Fruit fly (Drosophila melanogaster) whole organism, wandering third instar larva: Measurements from ENCODE around the gene Zip89B.

Experiments
- Abd-B ChIP-seq: fragments of >200 bp; optimal IDR thresholded peaks from 2 replicates; lab custom pipeline; 2017; ENCODE audit warnings: missing biosample characterization, missing genetic modification characterization
- CG32264 ChIP-seq: fragments of 200-800 bp; sonication (Bioruptor generic); optimal IDR thresholded peaks from 2 replicates; lab custom pipeline; 2016; ENCODE audit warnings: missing biosample characterization, missing genetic modification characterization
- CG9705 ChIP-seq: fragments of 200-800 bp; sonication (Bioruptor generic); optimal IDR thresholded peaks from 2 replicates; lab custom pipeline; 2018; ENCODE audit warnings: missing biosample characterization, mild to moderate bottlenecking, missing genetic modification characterization
- CrebA ChIP-seq: fragments of 200-800 bp; sonication (Bioruptor generic); optimal IDR thresholded peaks from 2 replicates; lab custom pipeline; 2016; ENCODE audit warnings: missing biosample characterization, mild to moderate bottlenecking, missing genetic modification characterization, borderline replicate concordance
- Dfd ChIP-seq: fragments of >200 bp; optimal IDR thresholded peaks from 2 replicates; lab custom pipeline; 2017; ENCODE audit warnings: missing biosample characterization, missing genetic modification characterization
- Dif ChIP-seq: fragments of 200-275, 200-300 bp; sonication (Bioruptor generic); optimal IDR thresholded peaks from 2 replicates; lab custom pipeline; 2018; ENCODE audit warnings: missing biosample characterization, missing genetic modification characterization; ENCODE audit not compliant: partially characterized antibody
- GATAd ChIP-seq: sonication (Bioruptor generic); optimal IDR thresholded peaks from 2 replicates; lab custom pipeline; 2016; ENCODE audit warnings: missing biosample characterization, missing genetic modification characterization
- Hr78 ChIP-seq: fragments of >200 bp; optimal IDR thresholded peaks from 2 replicates; lab custom pipeline; 2017; ENCODE audit warnings: missing biosample characterization, missing genetic modification characterization
- Hr83 ChIP-seq: fragments of 200-300 bp; sonication (Bioruptor generic); optimal IDR thresholded peaks from 2 replicates; lab custom pipeline; 2016; ENCODE audit warnings: missing biosample characterization, mild to moderate bottlenecking, missing genetic modification characterization, moderate library complexity; ENCODE audit not compliant: poor library complexity, severe bottlenecking
- Mio ChIP-seq: sonication (Bioruptor generic); optimal IDR thresholded peaks from 2 replicates; lab custom pipeline; 2016; ENCODE audit warnings: missing biosample characterization, missing genetic modification characterization
- Myc ChIP-seq: fragments of >200 bp; optimal IDR thresholded peaks from 2 replicates; lab custom pipeline; 2017
- N ChIP-seq: fragments of >200 bp; optimal IDR thresholded peaks from 2 replicates; lab custom pipeline; 2018; ENCODE audit warnings: missing biosample characterization, missing external identifiers, missing genetic modification characterization
- Rel ChIP-seq, 2 experiments: fragments of 200-800 bp; sonication (Bioruptor generic) in 1 of 2; optimal IDR thresholded peaks; 2 replicates in 1 of 2; 3 replicates in 1 of 2; lab custom pipeline; 2016 to 2019; ENCODE audit warnings: mild to moderate bottlenecking in 2 of 2, missing biosample characterization in 2 of 2, missing genetic modification characterization in 2 of 2, moderate library complexity in 1 of 2
- Sp1 ChIP-seq: fragments of 200-800 bp; sonication (Bioruptor generic); optimal IDR thresholded peaks from 3 replicates; lab custom pipeline; 2019; ENCODE audit warnings: missing biosample characterization, mild to moderate bottlenecking, missing genetic modification characterization, moderate library complexity
- Vsx2 ChIP-seq: fragments of 200-300, 225-300 bp; sonication (Bioruptor generic); optimal IDR thresholded peaks from 2 replicates; lab custom pipeline; 2018; ENCODE audit warnings: missing biosample characterization, missing genetic modification characterization; ENCODE audit not compliant: partially characterized antibody
- br ChIP-seq: fragments of 200-800 bp; sonication (Bioruptor generic); optimal IDR thresholded peaks from 2 replicates; lab custom pipeline; 2016; ENCODE audit warnings: missing biosample characterization, missing genetic modification characterization
- brk ChIP-seq: fragments of 200-800 bp; sonication (Bioruptor generic); optimal IDR thresholded peaks from 2 replicates; lab custom pipeline; 2016; ENCODE audit warnings: missing biosample characterization, mild to moderate bottlenecking, missing genetic modification characterization
- dl ChIP-seq, 2 experiments: fragments of 175-275, 200-275 bp in 1 of 2; fragments of 200-275 bp in 1 of 2; sonication (Bioruptor generic); optimal IDR thresholded peaks; lab custom pipeline; 2018; ENCODE audit warnings: mild to moderate bottlenecking in 2 of 2, missing biosample characterization in 2 of 2, missing genetic modification characterization in 2 of 2, moderate library complexity in 2 of 2; ENCODE audit not compliant: partially characterized antibody in 2 of 2, insufficient read depth in 1 of 2
- dmrt93B ChIP-seq: fragments of 200-800 bp; sonication (Bioruptor generic); optimal IDR thresholded peaks from 2 replicates; lab custom pipeline; 2018; ENCODE audit warnings: missing biosample characterization, mild to moderate bottlenecking, missing genetic modification characterization
- dsf ChIP-seq: sonication (Bioruptor generic); optimal IDR thresholded peaks from 2 replicates; lab custom pipeline; 2016; ENCODE audit warnings: missing biosample characterization, missing genetic modification characterization, borderline replicate concordance
- ey ChIP-seq: fragments of 200-800 bp; sonication (Bioruptor generic); optimal IDR thresholded peaks from 2 replicates; lab custom pipeline; 2016; ENCODE audit warnings: missing biosample characterization, missing genetic modification characterization
- foxo ChIP-seq, 2 experiments: fragments of 200-800 bp; sonication (Bioruptor generic); optimal IDR thresholded peaks; 2 replicates in 1 of 2; 3 replicates in 1 of 2; lab custom pipeline; 2016 to 2017; ENCODE audit warnings: missing biosample characterization in 2 of 2, missing genetic modification characterization in 2 of 2
- h ChIP-seq: fragments of 200-800 bp; sonication (Bioruptor generic); optimal IDR thresholded peaks from 3 replicates; lab custom pipeline; 2016; ENCODE audit warnings: missing biosample characterization, mild to moderate bottlenecking, missing genetic modification characterization
- lola ChIP-seq: fragments of >200 bp; optimal IDR thresholded peaks from 2 replicates; lab custom pipeline; 2017; ENCODE audit warnings: missing biosample characterization, missing genetic modification characterization
- pan ChIP-seq: fragments of >200 bp; optimal IDR thresholded peaks from 2 replicates; lab custom pipeline; 2017
- psq ChIP-seq: fragments of 200-800 bp; sonication (Bioruptor generic); optimal IDR thresholded peaks from 3 replicates; lab custom pipeline; 2017; ENCODE audit warnings: missing biosample characterization, mild to moderate bottlenecking, missing genetic modification characterization, moderate library complexity
- rgr ChIP-seq: fragments of 200-800 bp; sonication (Bioruptor generic); optimal IDR thresholded peaks from 3 replicates; lab custom pipeline; 2016; ENCODE audit warnings: missing biosample characterization, mild to moderate bottlenecking, missing genetic modification characterization
- sage ChIP-seq: fragments of 200-800 bp; sonication (Bioruptor generic); optimal IDR thresholded peaks from 2 replicates; lab custom pipeline; 2016; ENCODE audit warnings: missing biosample characterization, mild to moderate bottlenecking, missing genetic modification characterization
- usp ChIP-seq: fragments of >200 bp; optimal IDR thresholded peaks from 2 replicates; lab custom pipeline; 2017; ENCODE audit warnings: missing biosample characterization, missing genetic modification characterization
- woc ChIP-seq: sonication (Bioruptor generic); optimal IDR thresholded peaks from 2 replicates; lab custom pipeline; 2016; ENCODE audit warnings: missing biosample characterization, mild to moderate bottlenecking, missing genetic modification characterization

Zip89B gene

DNA sequence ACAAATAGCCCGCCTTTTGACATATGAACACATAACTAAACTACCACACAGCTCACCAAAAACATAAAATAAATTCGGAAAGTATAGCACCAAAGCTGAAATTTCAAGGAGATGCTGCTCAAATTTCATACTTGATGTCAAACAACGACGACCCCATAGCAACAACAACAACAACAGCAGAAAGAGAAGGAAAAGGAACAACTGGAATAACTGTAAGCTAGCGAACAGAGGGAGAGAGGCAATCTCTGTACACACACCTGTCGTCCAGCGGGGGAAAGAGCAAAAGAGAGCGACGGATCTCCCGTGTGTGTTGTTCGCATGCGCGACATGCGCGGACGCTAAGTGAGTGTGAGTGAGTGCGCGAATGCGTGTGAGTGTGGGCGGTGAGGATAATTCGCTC, 31.0 kb upstream of the Zip89B start:
- TF ChIP-seq dl (GFP tag; optimal IDR thresholded peaks at IDR 0.05; lab: Kevin White, UChicago; ENCODE audit: insufficient read depth in 1 of 2, partially characterized antibody in 2 of 2) (peak; percentile 0 to 57), Mio (no peak), dsf (no peak), rgr (no peak), h (no peak), pan (lab: Kevin White, UChicago) (no peak), Myc (no peak), CG9705 (GFP tag; lab: Kevin White, UChicago) (no peak), Hr78 (GFP tag; lab: Kevin White, UChicago) (no peak), psq (GFP tag; lab: Kevin White, UChicago) (peak; percentile 25), sage (GFP tag; lab: Kevin White, UChicago) (no peak), Rel (GFP tag; optimal IDR thresholded peaks at IDR 0.05; lab: Kevin White, UChicago) (no peak), Rel (tag; optimal IDR thresholded peaks at IDR 0.05; lab: Kevin White, UChicago) (no peak), GATAd (no peak), lola (GFP tag; lab: Kevin White, UChicago) (no peak), dmrt93B (no peak), Dif (GFP tag; lab: Kevin White, UChicago) (peak; percentile 3), Hr83 (GFP tag; lab: Kevin White, UChicago) (no peak), Dfd (no peak)

DNA sequence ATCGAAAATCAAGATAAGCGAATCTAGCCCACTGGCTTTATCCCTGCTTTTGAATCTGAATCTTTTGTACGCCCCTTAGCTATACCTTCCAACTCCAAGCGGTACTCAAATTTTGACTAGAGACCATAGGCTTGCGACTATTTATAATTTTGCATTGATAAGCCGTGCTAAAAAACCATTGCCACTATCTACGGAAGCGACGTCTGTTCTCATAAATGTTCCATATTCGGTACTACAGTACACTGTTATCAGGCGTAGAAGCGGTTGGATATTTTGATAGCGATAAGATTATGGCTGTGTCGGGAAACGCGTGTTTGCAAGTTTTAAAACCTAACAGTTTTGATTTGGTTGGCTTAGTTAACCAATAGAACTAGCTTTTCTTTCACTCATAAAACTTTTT, 30.2 kb upstream of the Zip89B start:
- TF ChIP-seq Vsx2 (no peak), brk (GFP tag; lab: Kevin White, UChicago) (no peak), Sp1 (GFP tag; lab: Kevin White, UChicago) (no peak), N (GFP tag; lab: Kevin White, UChicago) (no peak), Mio (no peak)

- no peak for TF ChIP-seq Rel (GFP tag; optimal IDR thresholded peaks at IDR 0.05; lab: Kevin White, UChicago)
- no peak for TF ChIP-seq Rel (tag; optimal IDR thresholded peaks at IDR 0.05; lab: Kevin White, UChicago)
- no peak for TF ChIP-seq Hr83 (GFP tag; lab: Kevin White, UChicago)
- no peak for TF ChIP-seq GATAd
- TF ChIP-seq h: no peak
- TF ChIP-seq dsf: no peak
- TF ChIP-seq woc (GFP tag; lab: Kevin White, UChicago): no peak
- no peak for TF ChIP-seq br (GFP tag; lab: Kevin White, UChicago)
- TF ChIP-seq pan (lab: Kevin White, UChicago): no peak
- no peak for TF ChIP-seq Dfd
- TF ChIP-seq Dif (GFP tag; lab: Kevin White, UChicago): no peak
- TF ChIP-seq foxo (GFP tag; optimal IDR thresholded peaks at IDR 0.05; lab: Kevin White, UChicago): no peak
- no peak for TF ChIP-seq usp (GFP tag; lab: Kevin White, UChicago)
- TF ChIP-seq Abd-B (GFP tag; lab: Kevin White, UChicago): no peak
- no peak for TF ChIP-seq psq (GFP tag; lab: Kevin White, UChicago)
- no peak for TF ChIP-seq brk (GFP tag; lab: Kevin White, UChicago)
- TF ChIP-seq dl (GFP tag; optimal IDR thresholded peaks at IDR 0.05; lab: Kevin White, UChicago; ENCODE audit: insufficient read depth in 1 of 2, partially characterized antibody in 2 of 2): no peak
- no peak for TF ChIP-seq CG32264 (GFP tag; lab: Kevin White, UChicago)
- TF ChIP-seq, all 38 proteins: peak for 0
Measured at dm6 chr3R:16275890-16276619, 29.5 kb upstream of the Zip89B start.

dm6 chr3R:16276992-16277391, 28.6 kb upstream of the Zip89B start:
- TF ChIP-seq CrebA (no peak), h (no peak), Dfd (no peak), ey (GFP tag; lab: Kevin White, UChicago) (no peak), Dif (GFP tag; lab: Kevin White, UChicago) (no peak), pan (lab: Kevin White, UChicago) (no peak), usp (GFP tag; lab: Kevin White, UChicago) (no peak), Mio (no peak), Myc (no peak), sage (GFP tag; lab: Kevin White, UChicago) (no peak), brk (GFP tag; lab: Kevin White, UChicago) (no peak), foxo (GFP tag; optimal IDR thresholded peaks at IDR 0.05; lab: Kevin White, UChicago) (no peak), Hr78 (GFP tag; lab: Kevin White, UChicago) (no peak)
